Worm (Caenorhabditis elegans) whole organism, late embryonic: ENCODE data around the gene F10C2.5.
A peak's percentile ranks its signal among the peaks of the same experiment; 100 is the strongest.

Experiments used
- ceh-48 ChIP-seq: sonication (generic microtip); optimal IDR thresholded peaks from 2 replicates; lab custom pipeline; 2016; ENCODE audit warnings: missing genetic modification characterization, inconsistent platforms, missing compliant biosample characterization
- elt-2 ChIP-seq: sonication (generic microtip); optimal IDR thresholded peaks from 2 replicates; lab custom pipeline; 2016; ENCODE audit warnings: missing genetic modification reagents, missing genetic modification characterization, missing compliant biosample characterization
- nfya-1 ChIP-seq: sonication (generic microtip); optimal IDR thresholded peaks from 2 replicates; lab custom pipeline; 2017; ENCODE audit warnings: missing genetic modification characterization, mild to moderate bottlenecking, missing compliant biosample characterization, antibody characterized with exemption, moderate library complexity
- nhr-11 ChIP-seq: fragments of 150-350 bp; optimal IDR thresholded peaks from 2 replicates; lab custom pipeline; 2014; ENCODE audit warnings: missing biosample characterization, missing genetic modification characterization
- pha-4 ChIP-seq: fragments of 150-350 bp; optimal IDR thresholded peaks from 2 replicates; lab custom pipeline; 2018; ENCODE audit warnings: missing biosample characterization, missing genetic modification reagents, missing genetic modification characterization
- rnt-1 ChIP-seq: sonication (generic microtip); optimal IDR thresholded peaks from 2 replicates; lab custom pipeline; 2016; ENCODE audit warnings: missing genetic modification characterization, missing compliant biosample characterization
- tbx-2 ChIP-seq: sonication (generic microtip); optimal IDR thresholded peaks from 2 replicates; lab custom pipeline; 2016; ENCODE audit warnings: missing genetic modification characterization, missing compliant biosample characterization

DNA sequence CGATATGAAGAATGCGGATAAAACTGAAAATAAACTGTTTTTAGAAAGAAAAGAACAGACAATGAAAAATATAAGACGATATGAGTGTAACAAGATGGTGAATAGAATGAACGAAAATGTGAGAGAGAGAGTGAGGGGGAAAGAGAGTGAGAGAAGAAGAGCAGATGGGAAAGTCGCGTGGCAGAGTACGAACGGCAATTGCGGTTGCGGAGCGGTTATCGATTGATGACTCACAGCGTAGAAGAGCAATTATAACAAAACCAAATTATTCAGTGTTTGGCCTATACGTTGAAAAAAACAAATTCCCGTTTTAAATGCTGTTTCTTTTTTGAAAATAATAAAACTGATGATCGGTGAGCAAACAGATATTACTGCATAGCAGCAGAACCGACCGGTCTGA lies 20.1 kb downstream of the F10C2.5 start, which contains the start of gene pqn-53:
- TF ChIP-seq elt-2 (tag; lab: Kevin White, UChicago), result no peak
- no peak for TF ChIP-seq tbx-2 (tag; lab: Kevin White, UChicago)
- no peak for TF ChIP-seq pha-4 (tag; lab: Kevin White, UChicago)
- no peak for TF ChIP-seq ceh-48
- no peak for TF ChIP-seq nfya-1 (tag; lab: Kevin White, UChicago)
- TF ChIP-seq nhr-11 (tag; lab: Kevin White, UChicago), result no peak
- peak; percentile 8 for TF ChIP-seq rnt-1 (tag; lab: Kevin White, UChicago)
